Worm (Caenorhabditis elegans) whole organism, L3 larva: Measurements from ENCODE around the gene C07G1.7.

Experiments
- aly-2 ChIP-seq: fragments of 150-350 bp; optimal IDR thresholded peaks from 2 replicates; lab custom pipeline; 2014; ENCODE audit warnings: missing biosample characterization, missing genetic modification characterization
- ceh-28 ChIP-seq: fragments of 150-350 bp; optimal IDR thresholded peaks from 2 replicates; lab custom pipeline; 2014; ENCODE audit warnings: missing biosample characterization, missing genetic modification reagents, missing genetic modification characterization
- elt-3 ChIP-seq, 3 experiments: fragments of 150-350 bp in 1 of 3; sonication (generic microtip) in 2 of 3; optimal IDR thresholded peaks; 2 replicates in 2 of 3; 4 replicates in 1 of 3; lab custom pipeline; 2014 to 2017; ENCODE audit warnings: missing biosample characterization in 3 of 3, missing genetic modification characterization in 3 of 3
- lin-39 ChIP-seq: fragments of 150-350 bp; optimal IDR thresholded peaks from 2 replicates; lab custom pipeline; 2018; ENCODE audit warnings: missing biosample characterization, missing genetic modification reagents, missing genetic modification characterization
- mdl-1 ChIP-seq: fragments of 150-350 bp; optimal IDR thresholded peaks from 2 replicates; lab custom pipeline; 2014; ENCODE audit warnings: missing biosample characterization, missing genetic modification characterization
- mml-1 ChIP-seq: fragments of 150-350 bp; sonication (generic microtip); optimal IDR thresholded peaks from 3 replicates; lab custom pipeline; 2014; ENCODE audit warnings: missing biosample characterization, missing genetic modification characterization
- nhr-23 ChIP-seq: fragments of 150-350 bp; optimal IDR thresholded peaks from 2 replicates; lab custom pipeline; 2014; ENCODE audit warnings: missing biosample characterization, missing genetic modification reagents, missing genetic modification characterization
- nhr-28 ChIP-seq: fragments of 150-350 bp; optimal IDR thresholded peaks from 2 replicates; lab custom pipeline; 2014; ENCODE audit warnings: missing biosample characterization, missing genetic modification characterization
- nhr-76 ChIP-seq: fragments of 150-350 bp; sonication (generic microtip); optimal IDR thresholded peaks from 5 replicates; lab custom pipeline; 2014; ENCODE audit warnings: missing biosample characterization, missing genetic modification characterization
- pqm-1 ChIP-seq: fragments of 150-350 bp; optimal IDR thresholded peaks from 2 replicates; lab custom pipeline; 2017; ENCODE audit warnings: missing biosample characterization, missing genetic modification characterization, inconsistent platforms
- snpc-4 ChIP-seq: fragments of 150-350 bp; optimal IDR thresholded peaks from 2 replicates; lab custom pipeline; 2014; ENCODE audit warnings: missing biosample characterization, missing genetic modification characterization
- unc-39 ChIP-seq: sonication (generic microtip); optimal IDR thresholded peaks from 4 replicates; lab custom pipeline; 2017; ENCODE audit warnings: missing biosample characterization, missing genetic modification characterization
- unc-62 ChIP-seq: fragments of 150-350 bp; sonication (generic microtip); optimal IDR thresholded peaks from 4 replicates; lab custom pipeline; 2014; ENCODE audit warnings: missing biosample characterization, missing genetic modification reagents, missing genetic modification characterization

DNA sequence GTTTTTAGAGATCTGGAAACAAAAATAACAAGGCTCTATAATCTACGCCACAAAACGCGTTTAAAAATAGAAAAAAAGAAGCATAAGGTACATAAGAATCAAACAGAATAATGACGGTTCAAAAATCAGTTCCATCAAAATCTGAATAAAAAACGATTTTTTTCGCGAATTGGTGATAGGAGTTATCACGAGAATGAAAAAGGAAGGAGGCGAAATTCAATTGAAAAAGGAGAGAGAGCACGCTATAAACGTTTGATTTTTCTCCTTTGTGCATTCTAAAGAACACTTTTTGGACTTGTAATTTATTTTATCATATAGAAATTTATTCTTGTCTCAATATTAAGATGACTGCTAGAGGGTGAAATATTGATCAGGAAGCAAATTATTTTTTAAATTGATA is 39.7 kb upstream of the C07G1.7 start:
- TF ChIP-seq elt-3 (tag; optimal IDR thresholded peaks at IDR 0.05; lab: Kevin White, UChicago) (no peak), unc-39 (no peak), snpc-4 (tag; lab: Kevin White, UChicago) (no peak), nhr-23 (tag; lab: Kevin White, UChicago) (no peak), aly-2 (tag; lab: Kevin White, UChicago) (no peak), nhr-28 (tag; lab: Kevin White, UChicago) (no peak), mml-1 (tag; lab: Kevin White, UChicago) (no peak), pqm-1 (tag; lab: Kevin White, UChicago) (peak; percentile 71), unc-62 (GFP tag; lab: Kevin White, UChicago) (no peak), ceh-28 (tag; lab: Kevin White, UChicago) (no peak), lin-39 (tag; lab: Kevin White, UChicago) (no peak), mdl-1 (tag; lab: Kevin White, UChicago) (no peak), nhr-76 (tag; lab: Kevin White, UChicago) (no peak)
